Worm (Caenorhabditis elegans) whole organism, L1 larva: ENCODE measurements around the gene T25E12.14.

ENCODE experiments used
- F16B12.6 ChIP-seq: fragments of 150-350 bp; optimal IDR thresholded peaks from 2 replicates; lab custom pipeline; 2014; ENCODE audit warnings: missing biosample characterization, missing genetic modification characterization
- alr-1 ChIP-seq: fragments of 200-800 bp; sonication (Bioruptor generic); optimal IDR thresholded peaks from 2 replicates; lab custom pipeline; 2018; ENCODE audit warnings: borderline replicate concordance, mild to moderate bottlenecking, missing genetic modification characterization, missing compliant biosample characterization
- aly-2 ChIP-seq: fragments of 150-350 bp; optimal IDR thresholded peaks from 2 replicates; lab custom pipeline; 2014; ENCODE audit warnings: missing biosample characterization, missing genetic modification characterization
- ama-1 ChIP-seq: fragments of 150-350 bp; optimal IDR thresholded peaks from 2 replicates; lab custom pipeline; 2014
- blmp-1 ChIP-seq: fragments of 150-350 bp; optimal IDR thresholded peaks from 2 replicates; lab custom pipeline; 2014; ENCODE audit warnings: missing biosample characterization, missing genetic modification characterization
- ceh-8 ChIP-seq: fragments of 200-800 bp; sonication (Bioruptor generic); optimal IDR thresholded peaks from 2 replicates; lab custom pipeline; 2018; ENCODE audit warnings: mild to moderate bottlenecking, missing genetic modification characterization, moderate library complexity, missing compliant biosample characterization
- ceh-82 ChIP-seq, 3 experiments: fragments of 150-350 bp in 1 of 3; sonication (generic microtip) in 2 of 3; optimal IDR thresholded peaks; 2 replicates each; lab custom pipeline; 2014 to 2017; ENCODE audit warnings: missing biosample characterization in 3 of 3, missing genetic modification characterization in 3 of 3
- ces-1 ChIP-seq: fragments of 150-350 bp; optimal IDR thresholded peaks from 2 replicates; lab custom pipeline; 2014; ENCODE audit warnings: missing biosample characterization, missing genetic modification reagents, missing genetic modification characterization
- dsc-1 ChIP-seq: sonication (generic microtip); optimal IDR thresholded peaks from 2 replicates; lab custom pipeline; 2016; ENCODE audit warnings: mild to moderate bottlenecking, missing genetic modification characterization, missing compliant biosample characterization
- egl-13 ChIP-seq: sonication (generic microtip); optimal IDR thresholded peaks from 2 replicates; lab custom pipeline; 2016; ENCODE audit warnings: missing genotype, missing genetic modification reagents, missing genetic modification characterization, missing compliant biosample characterization
- elt-2 ChIP-seq: sonication (generic microtip); optimal IDR thresholded peaks from 2 replicates; lab custom pipeline; 2016; ENCODE audit warnings: missing genetic modification characterization, mild to moderate bottlenecking, inconsistent platforms, missing compliant biosample characterization, missing genetic modification reagents
- fkh-10 ChIP-seq: sonication (generic microtip); optimal IDR thresholded peaks from 2 replicates; lab custom pipeline; 2017; ENCODE audit warnings: missing biosample characterization, missing genetic modification reagents, missing genetic modification characterization
- fkh-8 ChIP-seq: sonication (generic microtip); optimal IDR thresholded peaks from 2 replicates; lab custom pipeline; 2016; ENCODE audit warnings: mild to moderate bottlenecking, missing genetic modification characterization, missing compliant biosample characterization
- grh-1 ChIP-seq: fragments of 200-800 bp; sonication (Bioruptor generic); IDR thresholded peaks from 2 replicates; pipeline ENCODE4 v1.3.6; 2022; ENCODE audit warnings: missing genetic modification reagents, missing genetic modification characterization, missing compliant biosample characterization
- hlh-17 ChIP-seq: fragments of 200-800 bp; sonication (Bioruptor generic); optimal IDR thresholded peaks from 2 replicates; lab custom pipeline; 2018; ENCODE audit warnings: missing genetic modification characterization, mild to moderate bottlenecking, missing compliant biosample characterization, moderate library complexity, borderline replicate concordance
- lin-13 ChIP-seq: fragments of 150-350 bp; optimal IDR thresholded peaks from 2 replicates; lab custom pipeline; 2014; ENCODE audit warnings: missing biosample characterization, missing genetic modification reagents, missing genetic modification characterization
- lin-35 ChIP-seq, 2 experiments: fragments of 150-350 bp; optimal IDR thresholded peaks; 2 replicates each; lab custom pipeline; 2014; ENCODE audit warnings: missing biosample characterization in 2 of 2, missing genetic modification characterization in 2 of 2, missing genetic modification reagents in 2 of 2
- lsy-2 ChIP-seq, 2 experiments: fragments of 150-350 bp; optimal IDR thresholded peaks; 2 replicates each; lab custom pipeline; 2014; ENCODE audit warnings: missing biosample characterization in 2 of 2, missing genetic modification characterization in 2 of 2
- mab-9 ChIP-seq: fragments of 200-800 bp; sonication (Bioruptor generic); IDR thresholded peaks from 2 replicates; pipeline ENCODE4 v1.3.6; 2022; ENCODE audit warnings: missing genetic modification reagents, missing genetic modification characterization, missing compliant biosample characterization
- mef-2 ChIP-seq: fragments of 150-350 bp; optimal IDR thresholded peaks from 2 replicates; lab custom pipeline; 2014; ENCODE audit warnings: missing biosample characterization, missing genetic modification characterization
- mep-1 ChIP-seq: fragments of 150-350 bp; optimal IDR thresholded peaks from 2 replicates; lab custom pipeline; 2014; ENCODE audit warnings: missing biosample characterization, missing genetic modification characterization
- nhr-19 ChIP-seq: fragments of 200-800 bp; sonication (Bioruptor generic); conservative IDR thresholded peaks from 2 replicates; pipeline ENCODE4 v1.3.6; 2022; ENCODE audit warnings: missing genetic modification characterization, missing compliant biosample characterization
- nhr-20 ChIP-seq: sonication (generic microtip); optimal IDR thresholded peaks from 2 replicates; lab custom pipeline; 2016; ENCODE audit warnings: mild to moderate bottlenecking, missing genetic modification characterization, missing compliant biosample characterization
- nhr-28 ChIP-seq: fragments of 150-350 bp; optimal IDR thresholded peaks from 2 replicates; lab custom pipeline; 2014; ENCODE audit warnings: missing biosample characterization, missing genetic modification characterization
- nhr-47 ChIP-seq: sonication (generic microtip); optimal IDR thresholded peaks from 2 replicates; lab custom pipeline; 2016; ENCODE audit warnings: mild to moderate bottlenecking, missing genetic modification characterization, moderate library complexity, missing compliant biosample characterization
- nhr-84 ChIP-seq: sonication (generic microtip); optimal IDR thresholded peaks from 2 replicates; lab custom pipeline; 2017; ENCODE audit warnings: missing biosample characterization, missing genetic modification characterization
- pax-3 ChIP-seq: fragments of 200-800 bp; sonication (Bioruptor generic); optimal IDR thresholded peaks from 2 replicates; lab custom pipeline; 2018; ENCODE audit warnings: mild to moderate bottlenecking, missing genetic modification characterization, moderate library complexity, missing compliant biosample characterization
- pqm-1 ChIP-seq: sonication (generic microtip); optimal IDR thresholded peaks from 3 replicates; lab custom pipeline; 2017; ENCODE audit warnings: missing biosample characterization, missing genetic modification characterization
- rnt-1 ChIP-seq: sonication (generic microtip); optimal IDR thresholded peaks from 2 replicates; lab custom pipeline; 2016; ENCODE audit warnings: mild to moderate bottlenecking, missing genetic modification characterization, moderate library complexity, missing compliant biosample characterization
- swsn-7 ChIP-seq: sonication (generic microtip); optimal IDR thresholded peaks from 2 replicates; lab custom pipeline; 2016; ENCODE audit warnings: missing genetic modification characterization, missing compliant biosample characterization
- unc-130 ChIP-seq: fragments of 150-350 bp; optimal IDR thresholded peaks from 2 replicates; lab custom pipeline; 2017; ENCODE audit warnings: missing biosample characterization, missing genetic modification characterization, inconsistent platforms
- unc-30 ChIP-seq: sonication (generic microtip); optimal IDR thresholded peaks from 2 replicates; lab custom pipeline; 2017; ENCODE audit warnings: missing biosample characterization, missing genetic modification characterization
- unc-98 ChIP-seq: fragments of 200-800 bp; sonication (Bioruptor generic); IDR thresholded peaks from 2 replicates; pipeline ENCODE4 v1.3.6; 2022; ENCODE audit warnings: missing genetic modification characterization, missing compliant biosample characterization
- zag-1 ChIP-seq: fragments of 150-350 bp; optimal IDR thresholded peaks from 2 replicates; lab custom pipeline; 2014; ENCODE audit warnings: missing biosample characterization, missing genetic modification characterization
- zip-4 ChIP-seq: fragments of 200-800 bp; sonication (Bioruptor generic); optimal IDR thresholded peaks from 2 replicates; lab custom pipeline; 2018; ENCODE audit warnings: mild to moderate bottlenecking, missing genetic modification characterization, moderate library complexity, missing compliant biosample characterization
- ztf-11 ChIP-seq, 2 experiments: sonication (generic microtip); optimal IDR thresholded peaks; 2 replicates each; lab custom pipeline; 2016 to 2017; ENCODE audit warnings: missing genetic modification characterization in 2 of 2, missing biosample characterization in 1 of 2, missing compliant biosample characterization in 1 of 2
- ztf-4 ChIP-seq: fragments of 150-350 bp; optimal IDR thresholded peaks from 2 replicates; lab custom pipeline; 2014; ENCODE audit warnings: missing biosample characterization, missing genetic modification characterization

Gene T25E12.14

ce11 chrV:16739100-16739499 is 12.1 kb downstream of the T25E12.14 start, which contains the start of the genes clec-29 and clec-39:
Gene clec-29 (minus strand): TSS chrV:16739200.
Gene clec-39 (plus strand): TSS chrV:16739268.
- no peak for TF ChIP-seq lin-13
- TF ChIP-seq unc-30 (tag; lab: Kevin White, UChicago): no peak
- no peak for TF ChIP-seq fkh-10 (GFP tag; lab: Kevin White, UChicago)
- no peak for TF ChIP-seq mab-9 (GFP tag; lab: Robert Waterston, UW)

- no peak for TF ChIP-seq lin-35 (GFP tag; optimal IDR thresholded peaks at IDR 0.05; lab: Kevin White, UChicago)
- no peak for TF ChIP-seq dsc-1
- no peak for TF ChIP-seq F16B12.6 (tag; lab: Kevin White, UChicago)
- TF ChIP-seq pqm-1 (tag; lab: Kevin White, UChicago): no peak
- no peak for TF ChIP-seq nhr-84 (tag; lab: Kevin White, UChicago)
- no peak for TF ChIP-seq nhr-47 (tag; lab: Kevin White, UChicago)
- no peak for TF ChIP-seq unc-98 (GFP tag; lab: Robert Waterston, UW)
- no peak for TF ChIP-seq ceh-8 (GFP tag; lab: Kevin White, UChicago)
These were observed 15.1 kb downstream of the T25E12.14 start, which contains the start of gene T25E12.6 for ce11 chrV:16742123-16742522. Gene T25E12.6 (plus strand): TSS chrV:16742423.

ce11 chrV:16744783-16745182 is 17.8 kb downstream of the T25E12.14 start:
- TF ChIP-seq elt-2 (no peak), pax-3 (no peak), ces-1 (GFP tag; lab: Kevin White, UChicago) (no peak), ceh-82 (tag; optimal IDR thresholded peaks at IDR 0.05; lab: Kevin White, UChicago) (no peak), zag-1 (no peak), F16B12.6 (tag; lab: Kevin White, UChicago) (no peak), aly-2 (tag; lab: Kevin White, UChicago) (no peak), zip-4 (GFP tag; lab: Kevin White, UChicago) (no peak), fkh-8 (tag; lab: Kevin White, UChicago) (no peak), nhr-19 (no peak), ztf-11 (tag; optimal IDR thresholded peaks at IDR 0.05; lab: Kevin White, UChicago) (no peak), egl-13 (no peak), alr-1 (no peak), rnt-1 (tag; lab: Kevin White, UChicago) (no peak), nhr-84 (tag; lab: Kevin White, UChicago) (no peak)

- TF ChIP-seq nhr-20 (tag; lab: Kevin White, UChicago) (no peak), hlh-17 (GFP tag; lab: Kevin White, UChicago) (no peak), dsc-1 (no peak), mef-2 (tag; lab: Kevin White, UChicago) (no peak), ama-1 (lab: Kevin White, UChicago) (no peak), swsn-7 (tag; lab: Kevin White, UChicago) (no peak), ztf-4 (tag; lab: Kevin White, UChicago) (no peak), zip-4 (GFP tag; lab: Kevin White, UChicago) (no peak), lsy-2 (tag; optimal IDR thresholded peaks at IDR 0.05; lab: Kevin White, UChicago) (no peak), unc-130 (tag; lab: Kevin White, UChicago) (no peak), mep-1 (no peak), fkh-10 (GFP tag; lab: Kevin White, UChicago) (no peak), grh-1 (no peak), blmp-1 (tag; lab: Kevin White, UChicago) (no peak), ceh-82 (tag; optimal IDR thresholded peaks at IDR 0.05; lab: Kevin White, UChicago) (no peak), mab-9 (GFP tag; lab: Robert Waterston, UW) (no peak), nhr-19 (no peak), nhr-28 (tag; lab: Kevin White, UChicago) (no peak), nhr-47 (tag; lab: Kevin White, UChicago) (no peak)
These were observed 18.2 kb downstream of the T25E12.14 start for ce11 chrV:16745214-16745613.
